Worm (Caenorhabditis elegans): ENCODE measurements around the gene F25E5.16.
A peak's percentile ranks its signal among the peaks of the same experiment; 100 is the strongest.

DNA sequence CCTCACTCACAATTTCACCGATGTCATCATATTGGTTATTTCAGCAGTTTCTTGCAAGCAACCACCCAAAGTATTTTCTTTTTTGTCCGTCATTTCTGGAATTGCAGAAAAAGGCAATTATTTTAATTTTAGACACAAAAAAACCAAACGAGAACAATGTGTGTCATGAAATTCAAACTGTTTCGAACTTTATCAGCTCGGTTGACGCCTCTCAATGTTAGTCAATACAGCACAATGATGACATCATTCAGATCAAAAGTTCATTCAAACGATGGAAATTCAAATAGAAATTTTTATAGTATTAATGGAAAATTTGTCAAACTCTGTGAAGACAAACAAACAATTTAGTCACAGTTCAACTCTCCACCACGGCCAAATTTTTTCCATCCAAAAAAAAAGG, 46.2 kb upstream of the F25E5.16 start, which contains the start of gene fbxa-105:
- no peak for TF ChIP-seq unc-130 (tag; optimal IDR thresholded peaks at IDR 0.05)
- no peak for TF ChIP-seq ztf-4 (tag; optimal IDR thresholded peaks at IDR 0.05)
- no peak for TF ChIP-seq elt-3 (tag; optimal IDR thresholded peaks at IDR 0.05)
- TF ChIP-seq pqm-1 (tag; optimal IDR thresholded peaks at IDR 0.05), result no peak
- TF ChIP-seq nhr-28 (tag; optimal IDR thresholded peaks at IDR 0.05), result no peak
- TF ChIP-seq swsn-7 (tag; optimal IDR thresholded peaks at IDR 0.05), result no peak
- no peak for TF ChIP-seq skn-1 (tag; optimal IDR thresholded peaks at IDR 0.05)
- TF ChIP-seq sox-4 (tag; optimal IDR thresholded peaks at IDR 0.05), result no peak
- TF ChIP-seq elt-2 (tag; optimal IDR thresholded peaks at IDR 0.05), result peak; percentile 3
